Fruit fly (Drosophila melanogaster) S2 (cell line): Measurements from ENCODE around the gene Cpr65Az.

Experiments used
- CG8478 ChIP-seq: fragments of >200 bp; optimal IDR thresholded peaks from 2 replicates; lab custom pipeline; 2018
- CTCF ChIP-seq, 2 experiments: fragments of >200 bp; optimal IDR thresholded peaks; 2 replicates each; lab custom pipeline; 2018

DNA sequence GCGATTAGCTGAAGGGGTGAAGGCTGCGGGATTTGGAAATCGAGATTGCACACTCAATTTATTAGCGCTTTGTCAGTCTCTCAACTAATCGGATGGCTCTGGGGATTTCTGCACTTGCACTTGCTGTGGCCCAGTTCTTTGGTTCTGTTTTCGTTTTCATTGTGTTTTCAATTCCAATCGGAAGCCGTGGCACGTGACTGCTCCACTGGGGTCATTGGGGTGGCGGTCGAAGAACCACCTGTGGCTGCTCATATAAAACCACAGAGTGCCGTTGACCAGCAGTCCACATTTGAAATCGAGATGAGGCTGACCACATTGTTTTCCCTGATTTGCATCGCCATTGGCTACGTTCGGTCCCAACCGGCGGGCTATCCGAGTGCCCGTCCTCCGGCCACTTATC lies at the start of gene Cpr65Az:
- no peak for TF ChIP-seq CG8478 (lab: Kevin White, UChicago)
- no peak for TF ChIP-seq CTCF (optimal IDR thresholded peaks at IDR 0.05; lab: Kevin White, UChicago)
